Fruit fly (Drosophila melanogaster) whole organism, prepupa: ENCODE data around the gene CG1571.

Experiments used
- Blimp-1 ChIP-seq: fragments of 200-800 bp; sonication (Bioruptor generic); optimal IDR thresholded peaks from 3 replicates; lab custom pipeline; 2017; ENCODE audit warnings: missing biosample characterization, missing genetic modification characterization, mild to moderate bottlenecking, moderate library complexity, missing genetic modification reagents
- CG10631 ChIP-seq: fragments of 200-800 bp; sonication (Bioruptor generic); optimal IDR thresholded peaks from 2 replicates; lab custom pipeline; 2016; ENCODE audit warnings: missing biosample characterization, missing genetic modification characterization
- CG10669 ChIP-seq: fragments of 200-800 bp; sonication (Bioruptor generic); optimal IDR thresholded peaks from 3 replicates; lab custom pipeline; 2018; ENCODE audit warnings: missing biosample characterization, mild to moderate bottlenecking, missing genetic modification characterization, moderate library complexity
- CG11294 ChIP-seq: fragments of 200-800 bp; sonication (Bioruptor generic); IDR thresholded peaks from 2 replicates; pipeline ENCODE4 v1.3.6; 2022; ENCODE audit warnings: missing biosample characterization, missing genetic modification characterization
- CG11762 ChIP-seq: fragments of 200-800 bp; sonication (Bioruptor generic); optimal IDR thresholded peaks from 3 replicates; lab custom pipeline; 2016; ENCODE audit warnings: missing biosample characterization, missing genetic modification characterization; ENCODE audit not compliant: insufficient read depth
- CG11902 ChIP-seq: fragments of 200-800 bp; sonication (Bioruptor generic); optimal IDR thresholded peaks from 3 replicates; lab custom pipeline; 2016; ENCODE audit warnings: missing biosample characterization, missing genetic modification characterization
- CG15336 ChIP-seq: fragments of 200-800 bp; sonication (Bioruptor generic); IDR thresholded peaks from 2 replicates; pipeline ENCODE4 v1.3.6; 2022; ENCODE audit warnings: missing biosample characterization, missing genetic modification characterization
- CG1621 ChIP-seq: fragments of 200-800 bp; sonication (Bioruptor generic); optimal IDR thresholded peaks from 3 replicates; lab custom pipeline; 2018; ENCODE audit warnings: missing biosample characterization, mild to moderate bottlenecking, missing genetic modification characterization
- CG16779 ChIP-seq: fragments of 200-800 bp; sonication (Bioruptor generic); optimal IDR thresholded peaks from 3 replicates; lab custom pipeline; 2017; ENCODE audit warnings: missing biosample characterization, mild to moderate bottlenecking, missing genetic modification characterization
- CG3032 ChIP-seq: fragments of 200-800 bp; optimal IDR thresholded peaks from 2 replicates; lab custom pipeline; 2019; ENCODE audit warnings: missing biosample characterization, mild to moderate bottlenecking, missing genetic modification characterization, moderate library complexity
- CG31627 ChIP-seq: fragments of 200-800 bp; sonication (Bioruptor generic); optimal IDR thresholded peaks from 3 replicates; lab custom pipeline; 2016; ENCODE audit warnings: missing biosample characterization, missing genetic modification characterization
- CG32006 ChIP-seq: fragments of 200-800 bp; sonication (Bioruptor generic); optimal IDR thresholded peaks from 3 replicates; lab custom pipeline; 2017; ENCODE audit warnings: missing biosample characterization, mild to moderate bottlenecking, missing genetic modification characterization
- CG34406 ChIP-seq: fragments of 200-800 bp; sonication (Bioruptor generic); optimal IDR thresholded peaks from 3 replicates; lab custom pipeline; 2016; ENCODE audit warnings: missing biosample characterization, missing genetic modification characterization
- CG3919 ChIP-seq: fragments of 200-800 bp; sonication (Bioruptor generic); optimal IDR thresholded peaks from 3 replicates; lab custom pipeline; 2016; ENCODE audit warnings: missing biosample characterization, missing genetic modification characterization
- CG6276 ChIP-seq: fragments of 200-800 bp; sonication (Bioruptor generic); optimal IDR thresholded peaks from 2 replicates; lab custom pipeline; 2017; ENCODE audit warnings: missing biosample characterization, mild to moderate bottlenecking, missing genetic modification characterization
- CG6792 ChIP-seq: fragments of 200-800 bp; sonication (Bioruptor generic); optimal IDR thresholded peaks from 3 replicates; lab custom pipeline; 2016; ENCODE audit warnings: missing biosample characterization, missing genetic modification characterization
- CG6808 ChIP-seq: fragments of 200-800 bp; sonication (Bioruptor generic); optimal IDR thresholded peaks from 3 replicates; lab custom pipeline; 2017; ENCODE audit warnings: missing biosample characterization, missing genetic modification characterization, mild to moderate bottlenecking, moderate library complexity, missing genetic modification reagents
- CG6854 ChIP-seq: fragments of 200-800 bp; sonication (Bioruptor generic); optimal IDR thresholded peaks from 2 replicates; lab custom pipeline; 2017; ENCODE audit warnings: missing biosample characterization, mild to moderate bottlenecking, missing genetic modification characterization
- CG8119 ChIP-seq: fragments of 200-800 bp; sonication (Bioruptor generic); IDR thresholded peaks from 3 replicates; pipeline ENCODE4 v1.3.6; 2022; ENCODE audit warnings: missing biosample characterization, missing genetic modification characterization
- CG8319 ChIP-seq: fragments of 200-800 bp; sonication (Bioruptor generic); optimal IDR thresholded peaks from 3 replicates; lab custom pipeline; 2016; ENCODE audit warnings: missing biosample characterization, missing genetic modification characterization
- CG9139 ChIP-seq: fragments of 200-800 bp; sonication (Bioruptor generic); optimal IDR thresholded peaks from 3 replicates; lab custom pipeline; 2017; ENCODE audit warnings: missing biosample characterization, mild to moderate bottlenecking, missing genetic modification characterization
- Eip75B ChIP-seq: fragments of 200-800 bp; sonication (Bioruptor generic); optimal IDR thresholded peaks from 3 replicates; lab custom pipeline; 2016; ENCODE audit warnings: missing biosample characterization, missing genetic modification characterization
- Eip93F ChIP-seq: fragments of 200-800 bp; sonication (Bioruptor generic); optimal IDR thresholded peaks from 2 replicates; lab custom pipeline; 2016; ENCODE audit warnings: missing biosample characterization, mild to moderate bottlenecking, missing genetic modification characterization
- Ets21C ChIP-seq: fragments of 200-800 bp; sonication (Bioruptor generic); optimal IDR thresholded peaks from 3 replicates; lab custom pipeline; 2016; ENCODE audit warnings: missing biosample characterization, missing genetic modification characterization
- Ets96B ChIP-seq: fragments of 200-800 bp; optimal IDR thresholded peaks from 2 replicates; lab custom pipeline; 2019; ENCODE audit warnings: missing biosample characterization, mild to moderate bottlenecking, missing genetic modification characterization, moderate library complexity
- Gug ChIP-seq: fragments of 200-800 bp; sonication (Bioruptor generic); IDR thresholded peaks from 2 replicates; pipeline ENCODE4 v1.3.6; 2022; ENCODE audit warnings: missing biosample characterization, missing genetic modification characterization
- Hr38 ChIP-seq: sonication (Bioruptor generic); optimal IDR thresholded peaks from 2 replicates; lab custom pipeline; 2016; ENCODE audit warnings: missing biosample characterization, missing genetic modification characterization
- Hr39 ChIP-seq: fragments of 200-800 bp; sonication (Bioruptor generic); optimal IDR thresholded peaks from 2 replicates; lab custom pipeline; 2016; ENCODE audit warnings: missing biosample characterization, missing genetic modification characterization
- Lpt ChIP-seq: fragments of 200-800 bp; sonication (Bioruptor generic); optimal IDR thresholded peaks from 3 replicates; lab custom pipeline; 2016; ENCODE audit warnings: missing biosample characterization, missing genetic modification characterization
- Met ChIP-seq: fragments of 200-800 bp; sonication (Bioruptor generic); optimal IDR thresholded peaks from 3 replicates; lab custom pipeline; 2016; ENCODE audit warnings: missing biosample characterization, missing genetic modification characterization
- Smox ChIP-seq: fragments of 200-800 bp; sonication (Bioruptor generic); optimal IDR thresholded peaks from 3 replicates; lab custom pipeline; 2016; ENCODE audit warnings: missing biosample characterization, missing genetic modification characterization
- Sox102F ChIP-seq: fragments of 200-800 bp; sonication (Bioruptor generic); optimal IDR thresholded peaks from 2 replicates; lab custom pipeline; 2016; ENCODE audit warnings: missing biosample characterization, mild to moderate bottlenecking, missing genetic modification characterization
- Sox14 ChIP-seq: fragments of 200-800 bp; sonication (Bioruptor generic); optimal IDR thresholded peaks from 3 replicates; lab custom pipeline; 2016; ENCODE audit warnings: missing biosample characterization, missing genetic modification characterization
- Sox15 ChIP-seq: fragments of 200-800 bp; sonication (Bioruptor generic); optimal IDR thresholded peaks from 3 replicates; lab custom pipeline; 2016; ENCODE audit warnings: missing biosample characterization, missing genetic modification characterization
- achi ChIP-seq: fragments of 200-800 bp; sonication (Bioruptor generic); optimal IDR thresholded peaks from 3 replicates; lab custom pipeline; 2016; ENCODE audit warnings: missing biosample characterization, missing genetic modification characterization
- acj6 ChIP-seq: fragments of 200-800 bp; sonication (Bioruptor generic); optimal IDR thresholded peaks from 3 replicates; lab custom pipeline; 2016; ENCODE audit warnings: missing biosample characterization, missing genetic modification characterization
- cyc ChIP-seq: fragments of 200-800 bp; sonication (Bioruptor generic); optimal IDR thresholded peaks from 3 replicates; lab custom pipeline; 2016; ENCODE audit warnings: missing biosample characterization, missing genetic modification characterization
- dac ChIP-seq: fragments of 200-800 bp; sonication (Bioruptor generic); optimal IDR thresholded peaks from 2 replicates; lab custom pipeline; 2017; ENCODE audit warnings: missing biosample characterization, mild to moderate bottlenecking, missing genetic modification characterization
- eg ChIP-seq: fragments of 200-800 bp; sonication (Bioruptor generic); IDR thresholded peaks from 3 replicates; pipeline ENCODE4 v1.3.6; 2022; ENCODE audit warnings: missing biosample characterization, missing genetic modification characterization
- esn ChIP-seq: fragments of 200-800 bp; sonication (Bioruptor generic); optimal IDR thresholded peaks from 2 replicates; lab custom pipeline; 2016; ENCODE audit warnings: missing biosample characterization, mild to moderate bottlenecking, missing genetic modification characterization, moderate library complexity
- fd59A ChIP-seq: fragments of 200-800 bp; sonication (Bioruptor generic); optimal IDR thresholded peaks from 2 replicates; lab custom pipeline; 2017; ENCODE audit warnings: missing biosample characterization, mild to moderate bottlenecking, missing genetic modification characterization, missing genetic modification reagents
- fd85E ChIP-seq: fragments of 200-800 bp; sonication (Bioruptor generic); optimal IDR thresholded peaks from 3 replicates; lab custom pipeline; 2016; ENCODE audit warnings: missing biosample characterization, missing genetic modification characterization
- fkh ChIP-seq: fragments of 200-800 bp; sonication (Bioruptor generic); optimal IDR thresholded peaks from 3 replicates; lab custom pipeline; 2017; ENCODE audit warnings: missing biosample characterization, mild to moderate bottlenecking, missing genetic modification characterization, moderate library complexity
- net ChIP-seq: fragments of 200-800 bp; sonication (Bioruptor generic); optimal IDR thresholded peaks from 3 replicates; lab custom pipeline; 2016; ENCODE audit warnings: missing biosample characterization, missing genetic modification characterization
- pdm3 ChIP-seq: fragments of 200-800 bp; sonication (Bioruptor generic); optimal IDR thresholded peaks from 3 replicates; lab custom pipeline; 2016; ENCODE audit warnings: missing biosample characterization, missing genetic modification characterization
- salr ChIP-seq, 2 experiments: fragments of 200-800 bp; sonication (Bioruptor generic); optimal IDR thresholded peaks; 3 replicates each; lab custom pipeline; 2016 to 2018; ENCODE audit warnings: missing biosample characterization in 2 of 2, missing genetic modification characterization in 2 of 2, mild to moderate bottlenecking in 1 of 2
- spab ChIP-seq: fragments of 200-800 bp; sonication (Bioruptor generic); optimal IDR thresholded peaks from 2 replicates; lab custom pipeline; 2017; ENCODE audit warnings: missing biosample characterization, mild to moderate bottlenecking, missing genetic modification characterization, missing genetic modification reagents
- ss ChIP-seq, 2 experiments: fragments of 200-800 bp; sonication (Bioruptor generic); optimal IDR thresholded peaks; 2 replicates in 1 of 2; 3 replicates in 1 of 2; lab custom pipeline; 2017 to 2018; ENCODE audit warnings: mild to moderate bottlenecking in 2 of 2, missing biosample characterization in 2 of 2, missing genetic modification characterization in 2 of 2, moderate library complexity in 1 of 2
- svp ChIP-seq: fragments of 200-800 bp; sonication (Bioruptor generic); peaks from one replicate; lab custom pipeline; 2016; ENCODE audit warnings: missing biosample characterization, missing genetic modification characterization
- topi ChIP-seq: fragments of 200-800 bp; sonication (Bioruptor generic); optimal IDR thresholded peaks from 3 replicates; lab custom pipeline; 2016; ENCODE audit warnings: missing biosample characterization, missing genetic modification characterization
- vri ChIP-seq: fragments of 200-800 bp; sonication (Bioruptor generic); optimal IDR thresholded peaks from 3 replicates; lab custom pipeline; 2016; ENCODE audit warnings: missing biosample characterization, mild to moderate bottlenecking, missing genetic modification characterization

Gene CG1571

dm6 chrX:8061392-8062179, 14.1 kb upstream of the CG1571 start, which contains the start of gene mys:
TSS of gene mys (plus strand) at chrX:8061645.
- TF ChIP-seq ss (GFP tag; optimal IDR thresholded peaks at IDR 0.05; lab: Kevin White, UChicago) (peak; percentile 68 to 83), Blimp-1 (GFP tag; lab: Kevin White, UChicago) (no peak), CG11902 (GFP tag; lab: Kevin White, UChicago) (no peak), CG11294 (GFP tag; lab: Robert Waterston, UW) (no peak), spab (peak; percentile 31), eg (peak; percentile 35; the same call in 1 of the 3 replicates), CG16779 (no peak), CG32006 (GFP tag; lab: Kevin White, UChicago) (no peak), dac (GFP tag; lab: Kevin White, UChicago) (no peak), vri (GFP tag; lab: Kevin White, UChicago) (peak; percentile 63), fd59A (no peak), fkh (GFP tag; lab: Kevin White, UChicago) (peak; percentile 45), CG9139 (GFP tag; lab: Kevin White, UChicago) (no peak), Sox102F (GFP tag; lab: Kevin White, UChicago) (peak; percentile 6), CG6276 (GFP tag; lab: Kevin White, UChicago) (peak; percentile 49), achi (GFP tag; lab: Kevin White, UChicago) (no peak), CG34406 (GFP tag; lab: Kevin White, UChicago) (no peak), Hr39 (peak; percentile 57), CG3032 (tag; lab: Kevin White, UChicago) (no peak), esn (GFP tag; lab: Kevin White, UChicago) (peak; percentile 39), svp (GFP tag; lab: Kevin White, UChicago) (peak; percentile 22), salr (GFP tag; optimal IDR thresholded peaks at IDR 0.05; lab: Kevin White, UChicago) (peak in 1 of 2 experiments; percentile 37), Lpt (no peak), CG8319 (no peak), CG11762 (GFP tag; lab: Kevin White, UChicago) (no peak), cyc (GFP tag; lab: Kevin White, UChicago) (peak; percentile 60), Met (GFP tag; lab: Kevin White, UChicago) (peak; percentile 15), CG15336 (GFP tag; lab: Robert Waterston, UW) (peak; percentile 16), CG6854 (GFP tag; lab: Kevin White, UChicago) (peak; percentile 56), pdm3 (no peak), net (GFP tag; lab: Kevin White, UChicago) (no peak), topi (peak; percentile 49), Eip93F (GFP tag; lab: Kevin White, UChicago) (peak; percentile 16), Sox15 (GFP tag; lab: Kevin White, UChicago) (no peak), Smox (GFP tag; lab: Kevin White, UChicago) (no peak), CG6792 (no peak), Gug (GFP tag; lab: Robert Waterston, UW) (no peak), Ets21C (GFP tag; lab: Kevin White, UChicago) (peak; percentile 25), acj6 (GFP tag; lab: Kevin White, UChicago) (no peak), Sox14 (GFP tag; lab: Kevin White, UChicago) (peak; percentile 69), CG1621 (tag; lab: Kevin White, UChicago) (no peak), CG6808 (peak; percentile 72), CG3919 (GFP tag; lab: Kevin White, UChicago) (peak; percentile 20), CG10669 (peak; percentile 8), Ets96B (tag; lab: Kevin White, UChicago) (no peak), fd85E (peak; percentile 23), CG10631 (GFP tag; lab: Kevin White, UChicago) (no peak), CG31627 (peak; percentile 66), Hr38 (no peak), Eip75B (GFP tag; lab: Kevin White, UChicago) (peak; percentile 30), CG8119 (GFP tag; lab: Robert Waterston, UW) (no peak; the same call in 1 of the 3 replicates)
